Fruit fly (Drosophila melanogaster) whole organism, wandering third instar larva: Measurements from ENCODE around the gene Eip74EF.

Experiments used
- CG32264 ChIP-seq: fragments of 200-800 bp; sonication (Bioruptor generic); optimal IDR thresholded peaks from 2 replicates; lab custom pipeline; 2016; ENCODE audit warnings: missing biosample characterization, missing genetic modification characterization
- GATAd ChIP-seq: sonication (Bioruptor generic); optimal IDR thresholded peaks from 2 replicates; lab custom pipeline; 2016; ENCODE audit warnings: missing biosample characterization, missing genetic modification characterization
- OdsH ChIP-seq: fragments of 200-800 bp; sonication (Bioruptor generic); optimal IDR thresholded peaks from 2 replicates; lab custom pipeline; 2016; ENCODE audit warnings: missing biosample characterization, mild to moderate bottlenecking, missing genetic modification characterization
- Rel ChIP-seq, 2 experiments: fragments of 200-800 bp; sonication (Bioruptor generic) in 1 of 2; optimal IDR thresholded peaks; 2 replicates in 1 of 2; 3 replicates in 1 of 2; lab custom pipeline; 2016 to 2019; ENCODE audit warnings: mild to moderate bottlenecking in 2 of 2, missing biosample characterization in 2 of 2, missing genetic modification characterization in 2 of 2, moderate library complexity in 1 of 2
- br ChIP-seq: fragments of 200-800 bp; sonication (Bioruptor generic); optimal IDR thresholded peaks from 2 replicates; lab custom pipeline; 2016; ENCODE audit warnings: missing biosample characterization, missing genetic modification characterization
- ey ChIP-seq: fragments of 200-800 bp; sonication (Bioruptor generic); optimal IDR thresholded peaks from 2 replicates; lab custom pipeline; 2016; ENCODE audit warnings: missing biosample characterization, missing genetic modification characterization
- foxo ChIP-seq, 2 experiments: fragments of 200-800 bp; sonication (Bioruptor generic); optimal IDR thresholded peaks; 2 replicates in 1 of 2; 3 replicates in 1 of 2; lab custom pipeline; 2016 to 2017; ENCODE audit warnings: missing biosample characterization in 2 of 2, missing genetic modification characterization in 2 of 2
- h ChIP-seq: fragments of 200-800 bp; sonication (Bioruptor generic); optimal IDR thresholded peaks from 3 replicates; lab custom pipeline; 2016; ENCODE audit warnings: missing biosample characterization, mild to moderate bottlenecking, missing genetic modification characterization
- lola ChIP-seq: fragments of >200 bp; optimal IDR thresholded peaks from 2 replicates; lab custom pipeline; 2017; ENCODE audit warnings: missing biosample characterization, missing genetic modification characterization
- pan ChIP-seq: fragments of >200 bp; optimal IDR thresholded peaks from 2 replicates; lab custom pipeline; 2017
- sage ChIP-seq: fragments of 200-800 bp; sonication (Bioruptor generic); optimal IDR thresholded peaks from 2 replicates; lab custom pipeline; 2016; ENCODE audit warnings: missing biosample characterization, mild to moderate bottlenecking, missing genetic modification characterization
- usp ChIP-seq: fragments of >200 bp; optimal IDR thresholded peaks from 2 replicates; lab custom pipeline; 2017; ENCODE audit warnings: missing biosample characterization, missing genetic modification characterization
- woc ChIP-seq: sonication (Bioruptor generic); optimal IDR thresholded peaks from 2 replicates; lab custom pipeline; 2016; ENCODE audit warnings: missing biosample characterization, mild to moderate bottlenecking, missing genetic modification characterization

dm6 chr3L:17613972-17614384, 5.1 kb downstream of the Eip74EF start:
- TF ChIP-seq lola (GFP tag; lab: Kevin White, UChicago): no peak
- no peak for TF ChIP-seq GATAd (GFP tag; lab: Kevin White, UChicago)
- TF ChIP-seq woc (GFP tag; lab: Kevin White, UChicago): no peak
- TF ChIP-seq CG32264 (GFP tag; lab: Kevin White, UChicago): no peak
- TF ChIP-seq usp (GFP tag; lab: Kevin White, UChicago): no peak
- TF ChIP-seq sage (GFP tag; lab: Kevin White, UChicago): no peak
- TF ChIP-seq Rel (GFP tag; optimal IDR thresholded peaks at IDR 0.05; lab: Kevin White, UChicago): no peak
- TF ChIP-seq Rel (tag; optimal IDR thresholded peaks at IDR 0.05; lab: Kevin White, UChicago): peak; percentile 26
- no peak for TF ChIP-seq pan (lab: Kevin White, UChicago)
- no peak for TF ChIP-seq foxo (GFP tag; optimal IDR thresholded peaks at IDR 0.05; lab: Kevin White, UChicago)
- TF ChIP-seq ey (GFP tag; lab: Kevin White, UChicago): no peak
- TF ChIP-seq h (GFP tag; lab: Kevin White, UChicago): no peak
- TF ChIP-seq br (GFP tag; lab: Kevin White, UChicago): no peak
- no peak for TF ChIP-seq OdsH (GFP tag; lab: Kevin White, UChicago)
